Worm (Caenorhabditis elegans): Measurements from ENCODE around the gene madf-4.

- TF ChIP-seq nfya-1 (tag; optimal IDR thresholded peaks at IDR 0.05) (no peak), ama-1 (optimal IDR thresholded peaks at IDR 0.05) (no peak), pha-4 (tag; optimal IDR thresholded peaks at IDR 0.05) (no peak), pqm-1 (tag; optimal IDR thresholded peaks at IDR 0.05) (no peak), C08G9.2 (tag; optimal IDR thresholded peaks at IDR 0.05) (no peak), T23F11.4 (GFP tag; optimal IDR thresholded peaks at IDR 0.05) (no peak), ceh-19 (GFP tag; optimal IDR thresholded peaks at IDR 0.05) (no peak)
These were observed 9.9 kb downstream of the madf-4 start, which contains the start of gene mam-5 for ce11 chrV:9952396-9952795.
